Worm (Caenorhabditis elegans) whole organism, L4/young adult: ENCODE data around the gene cua-1.

Experiments used
- W03F9.2 ChIP-seq: fragments of 150-350 bp; optimal IDR thresholded peaks from 2 replicates; lab custom pipeline; 2014; ENCODE audit warnings: missing biosample characterization, missing genetic modification characterization
- him-1 ChIP-seq: sonication (generic microtip); optimal IDR thresholded peaks from 2 replicates; lab custom pipeline; 2016; ENCODE audit warnings: missing genotype, missing genetic modification reagents, missing genetic modification characterization, missing compliant biosample characterization

- TF ChIP-seq W03F9.2 (tag; lab: Kevin White, UChicago) (no peak), him-1 (tag; lab: Kevin White, UChicago) (no peak)
These were observed 4.0 kb upstream of the cua-1 start, which contains the start of gene tag-164 for ce11 chrIII:13458978-13459596.
